Worm (Caenorhabditis elegans) whole organism, L1 larva: ENCODE data around the gene tag-89.

Experiments used
- elt-2 ChIP-seq: sonication (generic microtip); optimal IDR thresholded peaks from 2 replicates; lab custom pipeline; 2016; ENCODE audit warnings: missing genetic modification characterization, mild to moderate bottlenecking, inconsistent platforms, missing compliant biosample characterization, missing genetic modification reagents
- fkh-10 ChIP-seq: sonication (generic microtip); optimal IDR thresholded peaks from 2 replicates; lab custom pipeline; 2017; ENCODE audit warnings: missing biosample characterization, missing genetic modification reagents, missing genetic modification characterization
- fos-1 ChIP-seq: fragments of 150-350 bp; optimal IDR thresholded peaks from 2 replicates; lab custom pipeline; 2014; ENCODE audit warnings: missing biosample characterization, missing genetic modification characterization
- isw-1 ChIP-seq: fragments of 200-800 bp; sonication (Bioruptor generic); IDR thresholded peaks from 2 replicates; pipeline ENCODE4 v1.3.6; 2022; ENCODE audit warnings: missing genetic modification characterization, missing compliant biosample characterization
- lin-15B ChIP-seq: fragments of 150-350 bp; sonication (generic microtip); optimal IDR thresholded peaks from 3 replicates; lab custom pipeline; 2014; ENCODE audit warnings: missing biosample characterization, missing genetic modification characterization
- rnt-1 ChIP-seq: sonication (generic microtip); optimal IDR thresholded peaks from 2 replicates; lab custom pipeline; 2016; ENCODE audit warnings: mild to moderate bottlenecking, missing genetic modification characterization, moderate library complexity, missing compliant biosample characterization
- skn-1 ChIP-seq: fragments of 150-350 bp; optimal IDR thresholded peaks from 2 replicates; lab custom pipeline; 2014; ENCODE audit warnings: missing biosample characterization, missing genetic modification characterization
- ztf-4 ChIP-seq: fragments of 150-350 bp; optimal IDR thresholded peaks from 2 replicates; lab custom pipeline; 2014; ENCODE audit warnings: missing biosample characterization, missing genetic modification characterization

DNA sequence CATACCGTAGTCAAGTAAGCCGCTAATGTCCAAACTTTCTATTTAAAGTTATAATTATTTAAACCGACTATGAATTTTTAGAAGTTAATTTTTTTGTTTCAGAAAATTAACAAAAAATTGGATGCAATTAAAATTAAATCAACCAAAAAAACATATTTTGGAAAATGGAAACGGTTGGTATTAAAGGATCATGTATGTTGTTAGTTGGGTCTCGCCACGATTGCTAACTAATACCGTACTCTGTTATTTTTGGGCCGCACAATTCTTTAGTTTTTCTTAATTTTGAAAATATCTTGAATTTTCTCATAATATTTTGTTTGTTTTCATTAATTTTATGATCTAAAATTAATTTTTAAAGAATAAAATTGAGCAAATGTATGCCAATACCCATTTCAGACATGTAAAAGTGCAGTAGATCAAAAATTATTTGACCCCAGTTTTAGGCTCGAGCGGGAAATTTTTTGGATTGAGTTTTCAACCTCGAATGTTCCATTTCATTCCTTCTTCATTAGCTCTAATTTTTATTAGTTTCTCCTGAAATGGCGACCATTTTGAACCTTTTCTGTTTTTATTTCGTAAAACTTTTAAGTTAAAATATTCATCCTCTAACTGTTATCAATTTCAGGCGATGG lies 21.9 kb upstream of the tag-89 start, which contains the start of gene cbd-1:
- TF ChIP-seq lin-15B (tag; lab: Kevin White, UChicago) = no peak
- TF ChIP-seq elt-2 (tag; lab: Kevin White, UChicago) = no peak
- TF ChIP-seq ztf-4 (tag; lab: Kevin White, UChicago) = no peak
- TF ChIP-seq skn-1 (tag; lab: Kevin White, UChicago) = no peak
- no peak for TF ChIP-seq isw-1 (GFP tag; lab: Robert Waterston, UW)
- TF ChIP-seq rnt-1 (tag; lab: Kevin White, UChicago) = no peak
- TF ChIP-seq fkh-10 (GFP tag; lab: Kevin White, UChicago) = no peak
- TF ChIP-seq fos-1 (tag; lab: Kevin White, UChicago) = no peak
